Fruit fly (Drosophila melanogaster): ENCODE data around the gene CG33647.

DNA sequence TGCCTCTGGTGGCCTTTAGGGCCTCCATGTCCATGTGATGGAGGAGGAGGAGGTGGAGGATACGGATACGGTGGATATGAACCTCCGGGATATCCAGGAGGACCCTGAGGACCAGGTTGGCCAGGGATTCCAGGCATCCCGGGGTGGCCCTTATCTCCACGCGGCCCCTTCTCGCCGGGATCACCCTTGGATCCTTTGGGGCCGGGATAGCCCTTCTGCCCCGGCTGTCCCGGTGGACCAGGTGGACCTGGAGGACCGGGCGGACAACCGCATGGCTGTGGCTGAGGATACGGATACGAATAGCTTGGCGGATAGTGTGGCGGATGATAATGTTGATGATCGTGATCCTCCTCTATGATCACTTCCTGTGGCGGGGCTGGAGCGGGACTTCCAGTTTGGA lies 44.1 kb downstream of the CG33647 start:
- TF ChIP-seq CTCF (optimal IDR thresholded peaks at IDR 0.05) (no peak), CG8478 (optimal IDR thresholded peaks at IDR 0.05) (no peak)
